Fruit fly (Drosophila melanogaster): Measurements from ENCODE around the gene Mgat2.

Gene Mgat2

dm6 chr3R:30021559-30022451 is at the start of gene Mgat2:
Gene Mgat2 (minus strand): TSS chr3R:30022221.
- TF ChIP-seq CG8478 (optimal IDR thresholded peaks at IDR 0.05) = no peak
- TF ChIP-seq CTCF (optimal IDR thresholded peaks at IDR 0.05) = no peak

- TF ChIP-seq CTCF (optimal IDR thresholded peaks at IDR 0.05) = no peak
- TF ChIP-seq CG8478 (optimal IDR thresholded peaks at IDR 0.05) = no peak
Observed at dm6 chr3R:30070198-30070597, 48.2 kb upstream of the Mgat2 start.

DNA sequence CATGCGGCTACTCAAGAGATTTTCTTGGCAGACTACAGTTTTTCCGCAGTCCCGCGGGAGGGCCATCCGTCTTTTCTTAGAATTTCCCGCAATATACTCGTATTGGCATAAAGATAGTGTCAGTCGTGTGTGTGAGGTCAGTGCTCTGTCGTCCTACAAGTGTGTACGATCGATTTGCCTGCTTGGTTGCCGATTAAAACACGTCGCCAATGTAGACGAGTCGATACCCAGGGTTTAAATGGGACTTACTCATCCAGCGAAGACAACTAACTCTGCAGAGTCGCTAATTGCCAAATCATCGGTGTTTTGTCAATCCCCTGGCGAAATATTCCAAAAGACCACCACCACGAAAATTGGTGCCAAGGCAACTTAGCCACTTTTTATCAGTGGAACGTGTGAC is 44.0 kb upstream of the Mgat2 start:
- TF ChIP-seq CG8478 (optimal IDR thresholded peaks at IDR 0.05) (no peak), CTCF (optimal IDR thresholded peaks at IDR 0.05) (no peak)

- TF ChIP-seq CG8478 (optimal IDR thresholded peaks at IDR 0.05) = no peak
- TF ChIP-seq CTCF (optimal IDR thresholded peaks at IDR 0.05) = no peak
Observed at dm6 chr3R:30063704-30064103, 41.7 kb upstream of the Mgat2 start.

DNA sequence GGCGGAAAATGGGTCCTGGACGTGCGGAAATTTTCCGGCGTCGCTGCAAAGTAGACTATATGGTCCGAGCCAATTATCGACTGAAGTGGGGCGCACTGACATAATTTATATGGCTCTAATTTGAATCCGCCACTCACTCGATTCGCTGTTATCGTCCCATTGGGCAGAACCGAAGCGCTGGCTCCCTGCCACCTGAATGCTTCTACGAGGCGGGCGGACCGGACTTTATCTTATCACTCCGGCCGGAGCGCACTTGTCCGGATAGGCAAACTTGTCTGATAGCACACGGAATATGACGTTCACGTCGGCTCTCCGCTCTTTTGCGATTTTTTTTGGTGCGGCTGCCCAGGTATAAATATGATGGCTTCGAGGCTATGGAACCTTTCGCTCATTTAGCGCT is 40.5 kb upstream of the Mgat2 start:
- TF ChIP-seq CG8478 (optimal IDR thresholded peaks at IDR 0.05) (no peak), CTCF (optimal IDR thresholded peaks at IDR 0.05) (no peak)

DNA sequence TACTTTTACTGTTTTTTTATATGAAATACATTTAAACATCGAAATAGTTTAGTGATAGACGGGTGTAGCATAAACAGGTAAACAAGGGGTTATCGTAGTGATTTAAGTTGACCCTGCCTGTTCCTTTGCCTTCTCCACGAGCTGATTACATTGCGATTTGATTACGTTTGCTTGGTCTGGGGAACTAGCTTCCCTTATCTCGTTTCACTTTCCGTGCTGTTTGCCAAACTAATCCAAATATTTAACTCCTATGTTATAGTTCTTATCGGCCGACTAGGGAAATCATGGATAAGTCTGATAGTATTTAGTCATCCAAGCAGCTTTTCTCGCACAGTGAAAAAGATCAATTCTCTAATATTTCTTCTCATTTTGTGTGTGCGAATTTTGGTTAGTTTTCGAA is 40.0 kb upstream of the Mgat2 start:
- TF ChIP-seq CG8478 (optimal IDR thresholded peaks at IDR 0.05) (no peak), CTCF (optimal IDR thresholded peaks at IDR 0.05) (no peak)

DNA sequence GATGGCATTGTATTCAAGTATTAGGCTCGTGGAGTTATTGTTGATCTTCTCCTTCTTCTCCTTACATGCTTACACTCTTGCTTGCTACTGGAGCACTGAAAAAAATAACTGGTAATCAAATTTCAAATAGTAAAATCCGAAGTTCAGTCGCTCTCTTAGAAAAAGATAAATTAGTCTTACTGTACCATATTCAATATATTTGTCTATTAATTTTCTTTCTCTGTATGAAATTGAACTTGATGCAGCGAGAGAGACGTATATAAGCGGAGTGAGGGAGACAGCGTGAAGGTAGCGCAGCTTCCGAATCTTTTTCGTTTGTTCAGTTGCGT is 39.1 kb upstream of the Mgat2 start:
- TF ChIP-seq CG8478 (optimal IDR thresholded peaks at IDR 0.05) = no peak
- no peak for TF ChIP-seq CTCF (optimal IDR thresholded peaks at IDR 0.05)

dm6 chr3R:30060451-30061153 is 38.6 kb upstream of the Mgat2 start:
- TF ChIP-seq CG8478 (optimal IDR thresholded peaks at IDR 0.05) (no peak), CTCF (optimal IDR thresholded peaks at IDR 0.05) (no peak)

DNA sequence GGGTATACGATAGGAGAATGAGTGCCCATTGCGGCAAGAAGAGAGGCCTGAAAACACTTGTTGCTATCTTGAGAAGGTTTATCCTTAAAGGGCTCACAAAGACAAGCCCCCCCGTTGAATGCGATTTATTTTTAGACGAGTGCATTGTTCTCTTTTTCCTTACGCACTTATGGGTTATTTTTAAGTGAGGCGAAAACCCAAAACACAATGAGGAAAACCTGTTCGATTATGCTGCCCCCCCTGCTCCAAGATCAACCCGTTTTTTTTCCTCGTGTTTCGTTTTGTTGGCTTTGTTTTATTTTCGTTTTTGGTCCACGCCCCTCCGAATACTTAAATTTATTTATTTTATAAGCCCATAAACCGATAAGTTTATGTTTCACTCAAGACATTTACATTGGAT is 37.9 kb upstream of the Mgat2 start:
- TF ChIP-seq CTCF (optimal IDR thresholded peaks at IDR 0.05) (no peak), CG8478 (optimal IDR thresholded peaks at IDR 0.05) (no peak)

DNA sequence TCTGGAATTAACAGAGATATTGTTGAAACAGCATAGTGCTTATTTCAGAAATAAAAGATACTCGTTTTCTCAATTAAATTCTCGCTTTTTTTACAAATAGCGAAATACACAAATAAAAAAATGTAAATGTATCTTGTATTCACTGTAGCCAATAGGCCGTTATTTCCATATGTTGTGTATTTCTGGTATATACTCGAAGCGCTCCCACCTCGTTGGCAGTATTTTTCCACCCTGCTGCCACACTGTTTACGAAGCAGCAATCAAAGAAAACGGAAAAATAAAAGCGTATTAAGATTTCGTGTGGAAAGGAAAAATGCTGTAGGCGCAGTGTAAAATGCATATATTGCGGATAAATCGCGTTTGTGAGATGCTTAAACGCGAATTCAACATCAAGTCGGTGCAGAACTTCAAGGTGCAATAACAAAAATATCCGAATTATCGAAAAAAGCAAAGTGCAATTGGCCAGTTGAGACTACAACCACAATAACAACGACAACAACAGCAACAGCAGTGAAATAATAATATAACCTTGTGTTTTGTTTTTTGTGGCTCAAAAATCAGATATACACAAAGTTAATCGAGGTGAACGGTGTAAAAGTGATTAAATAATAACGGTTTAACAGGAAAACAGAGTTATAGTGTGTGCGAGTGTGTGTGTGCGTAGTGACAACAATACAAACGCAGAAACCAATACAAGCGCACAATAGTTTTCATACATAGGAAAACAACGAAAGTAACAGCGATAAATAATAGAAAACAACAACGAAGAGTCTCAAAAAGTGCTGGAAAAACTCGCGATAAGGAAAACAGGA is 36.2 kb upstream of the Mgat2 start, which contains the start of gene sima:
TSS of gene sima (plus strand) at position 255 of the 812 bp plus-strand sequence.
- TF ChIP-seq CG8478 (optimal IDR thresholded peaks at IDR 0.05) (no peak), CTCF (optimal IDR thresholded peaks at IDR 0.05) (peak in 1 of 2 experiments; percentile 20)

DNA sequence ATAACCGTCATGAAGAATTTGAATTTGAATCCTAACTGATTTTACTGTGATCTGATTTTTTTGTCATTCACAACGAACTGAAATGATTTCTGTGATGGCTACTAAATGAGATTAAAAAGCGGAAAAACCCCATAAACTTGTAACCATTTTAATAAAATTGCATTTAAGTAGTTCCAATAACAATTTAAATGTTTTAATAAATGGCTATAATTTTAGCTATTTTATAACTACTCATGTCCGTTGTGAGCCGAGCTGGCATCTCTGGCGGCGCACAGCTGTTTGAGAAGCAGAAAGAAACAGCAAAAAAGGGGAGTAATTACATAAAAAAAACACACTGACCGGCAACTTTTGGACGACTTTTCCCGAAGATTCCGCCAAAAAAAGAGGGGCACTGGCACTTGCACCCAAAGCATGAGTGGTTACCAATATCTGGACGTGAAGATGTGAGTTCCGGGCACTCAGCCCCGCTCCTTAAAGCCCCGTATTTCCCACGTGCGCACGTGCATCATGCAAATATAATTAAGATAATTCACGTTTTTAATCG is 34.6 kb upstream of the Mgat2 start, which contains the start of the genes CG7950 and Rpp14a:
TSS of gene CG7950 (plus strand) at position 268 of the 544 bp plus-strand sequence.
TSS of gene Rpp14a (plus strand) at position 268 of the 544 bp plus-strand sequence.
- no peak for TF ChIP-seq CG8478 (optimal IDR thresholded peaks at IDR 0.05)
- no peak for TF ChIP-seq CTCF (optimal IDR thresholded peaks at IDR 0.05)

dm6 chr3R:30055915-30056544 is 34.0 kb upstream of the Mgat2 start, which contains the start of the genes Rpp14b and spn-A:
Gene Rpp14b (plus strand): TSS chr3R:30055957.
Gene spn-A (minus strand): TSS chr3R:30056037.
- TF ChIP-seq CG8478 (optimal IDR thresholded peaks at IDR 0.05) = no peak
- no peak for TF ChIP-seq CTCF (optimal IDR thresholded peaks at IDR 0.05)

DNA sequence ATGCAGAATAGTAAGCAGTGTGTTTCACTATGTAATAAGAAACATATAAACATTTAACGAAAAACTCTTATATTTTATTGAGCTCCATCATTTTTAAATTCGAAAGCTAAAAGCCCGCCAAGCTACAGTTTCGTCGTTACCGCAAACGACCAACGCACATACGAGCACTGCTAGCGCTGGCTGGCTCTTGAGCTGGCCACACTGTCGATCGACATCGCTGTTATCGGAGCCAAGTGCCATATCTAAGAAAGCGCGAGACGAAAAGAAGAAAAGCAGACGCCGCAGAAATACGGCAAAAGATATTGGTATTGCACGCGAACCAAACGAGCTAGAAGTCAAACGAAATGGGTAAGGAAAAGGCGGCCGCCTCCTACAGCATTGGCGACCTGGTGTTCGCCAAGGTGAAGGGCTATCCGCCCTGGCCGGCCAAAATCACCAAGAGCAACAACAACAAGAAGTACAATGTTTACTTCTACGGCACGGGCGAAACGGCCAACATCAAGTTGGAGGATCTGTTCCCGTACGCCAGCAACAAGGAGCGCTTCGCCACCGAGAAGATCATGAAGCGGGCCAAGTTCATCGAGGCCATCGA is 30.5 kb upstream of the Mgat2 start, which contains the start of gene Jasper:
TSS of gene Jasper (plus strand) at position 60 of the 592 bp plus-strand sequence.
- TF ChIP-seq CTCF (optimal IDR thresholded peaks at IDR 0.05) = peak; percentile 10 to 43
- TF ChIP-seq CG8478 (optimal IDR thresholded peaks at IDR 0.05) = no peak

DNA sequence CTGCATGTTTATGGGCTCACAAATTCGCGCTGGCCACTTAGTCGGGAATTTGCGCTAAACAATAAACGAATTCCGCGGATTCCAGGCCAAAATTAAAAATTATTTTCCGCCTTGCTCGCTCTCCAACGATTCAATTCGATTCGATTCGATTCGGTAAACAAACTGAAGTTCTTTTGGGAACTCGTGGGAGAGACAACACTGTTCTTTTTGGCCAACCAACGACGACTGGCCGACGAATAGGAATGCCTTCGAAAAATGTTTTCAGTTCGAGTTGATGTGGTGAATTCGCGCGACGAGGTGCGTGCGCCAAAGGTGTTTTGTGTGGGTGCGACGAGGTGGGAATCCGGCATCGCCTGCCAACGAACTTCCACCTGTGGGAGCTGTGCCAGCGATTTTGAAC is 29.9 kb upstream of the Mgat2 start, which contains the start of gene CG15528:
TSS of gene CG15528 (minus strand) at position 180 of the 400 bp plus-strand sequence.
- no peak for TF ChIP-seq CG8478 (optimal IDR thresholded peaks at IDR 0.05)
- TF ChIP-seq CTCF (optimal IDR thresholded peaks at IDR 0.05) = no peak

Data from S2 (cell line).